Fruit fly (Drosophila melanogaster): Measurements from ENCODE around the gene GatC.

Gene GatC

DNA sequence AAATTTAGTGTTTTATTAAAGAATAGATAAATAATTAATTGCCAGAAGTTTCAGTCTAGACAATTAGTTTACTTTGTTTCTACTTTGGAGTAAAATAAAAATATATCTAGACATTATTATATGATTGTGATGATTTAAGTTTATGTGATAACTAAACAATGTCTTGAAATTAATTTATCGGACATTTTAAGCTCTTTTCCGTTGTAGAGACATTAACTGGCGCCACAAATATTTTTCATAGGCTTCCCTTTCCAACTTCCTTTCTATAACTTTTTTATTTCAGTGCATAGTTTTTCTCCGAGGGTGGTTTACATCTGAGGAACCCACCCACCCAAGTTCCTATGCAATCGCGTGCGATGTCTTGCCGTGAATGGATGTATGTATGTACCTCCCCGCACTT lies 43.8 kb upstream of the GatC start (continued):
- TF ChIP-seq CG3065 (GFP tag; optimal IDR thresholded peaks at IDR 0.05), result no peak
- no peak for TF ChIP-seq CHES-1-like (GFP tag; optimal IDR thresholded peaks at IDR 0.05)
- TF ChIP-seq hb (GFP tag; IDR thresholded peaks at IDR 0.05; ENCODE audit: partially characterized antibody), result no peak
- peak; percentile 60 for TF ChIP-seq CG14710 (tag; optimal IDR thresholded peaks at IDR 0.05)
- TF ChIP-seq hbn (GFP tag; IDR thresholded peaks at IDR 0.05; ENCODE audit: partially characterized antibody), result no peak
- TF ChIP-seq Ptx1 (GFP tag; IDR thresholded peaks at IDR 0.05), result 0 out of 2 replicates have a peak, but pooled peaks have one; percentile 11
- TF ChIP-seq tin (GFP tag; optimal IDR thresholded peaks at IDR 0.05), result no peak
- TF ChIP-seq sens-2 (GFP tag; IDR thresholded peaks at IDR 0.05), result no peak
- TF ChIP-seq TFAM (GFP tag; optimal IDR thresholded peaks at IDR 0.05), result no peak
- no peak for TF ChIP-seq Hmr (GFP tag; optimal IDR thresholded peaks at IDR 0.05)
- TF ChIP-seq CG11085 (GFP tag; IDR thresholded peaks at IDR 0.05), result no peak
- no peak for TF ChIP-seq CG7987 (GFP tag; optimal IDR thresholded peaks at IDR 0.05)
- no peak for TF ChIP-seq CG10147 (GFP tag; optimal IDR thresholded peaks at IDR 0.05)
- TF ChIP-seq CG15479 (GFP tag; optimal IDR thresholded peaks at IDR 0.05), result no peak
- no peak for TF ChIP-seq vfl (GFP tag; optimal IDR thresholded peaks at IDR 0.05)
- TF ChIP-seq CG17912 (GFP tag; optimal IDR thresholded peaks at IDR 0.05), result no peak
- TF ChIP-seq Dip2 (GFP tag; IDR thresholded peaks at IDR 0.05), result no peak
- no peak for TF ChIP-seq CG7928 (GFP tag; optimal IDR thresholded peaks at IDR 0.05)
- TF ChIP-seq da (GFP tag; optimal IDR thresholded peaks at IDR 0.05), result no peak
- TF ChIP-seq CG3281 (GFP tag; optimal IDR thresholded peaks at IDR 0.05), result no peak
- TF ChIP-seq slp2 (GFP tag; optimal IDR thresholded peaks at IDR 0.05), result no peak
- no peak for TF ChIP-seq CG8944 (GFP tag; optimal IDR thresholded peaks at IDR 0.05)
- TF ChIP-seq MBD-R2 (GFP tag; IDR thresholded peaks at IDR 0.05), result no peak
- TF ChIP-seq lov (optimal IDR thresholded peaks at IDR 0.05), result no peak
- no peak for TF ChIP-seq lov (GFP tag; IDR thresholded peaks at IDR 0.05)
- no peak for TF ChIP-seq unc-4 (GFP tag; IDR thresholded peaks at IDR 0.05; ENCODE audit: partially characterized antibody)
- no peak for TF ChIP-seq Antp (GFP tag; optimal IDR thresholded peaks at IDR 0.05)
- no peak for TF ChIP-seq CG12744 (GFP tag; optimal IDR thresholded peaks at IDR 0.05)
- no peak for TF ChIP-seq CG4854 (GFP tag; optimal IDR thresholded peaks at IDR 0.05)
- peak; percentile 37 for TF ChIP-seq PHDP (tag; optimal IDR thresholded peaks at IDR 0.05)
- TF ChIP-seq vvl (GFP tag; IDR thresholded peaks at IDR 0.05), result no peak
- peak; percentile 35 for TF ChIP-seq CG5245 (GFP tag; optimal IDR thresholded peaks at IDR 0.05)
- TF ChIP-seq lbe (GFP tag; optimal IDR thresholded peaks at IDR 0.05), result no peak
- TF ChIP-seq fu2 (GFP tag; optimal IDR thresholded peaks at IDR 0.05), result no peak
- no peak for TF ChIP-seq D (optimal IDR thresholded peaks at IDR 0.05)
- TF ChIP-seq D (GFP tag; optimal IDR thresholded peaks at IDR 0.05), result no peak
- no peak for TF ChIP-seq Mes4 (GFP tag; optimal IDR thresholded peaks at IDR 0.05)
- peak; percentile 12 for TF ChIP-seq CG17385 (GFP tag; optimal IDR thresholded peaks at IDR 0.05)
- peak; percentile 22; the same call in 1 of the 2 replicates for TF ChIP-seq lmd (GFP tag; IDR thresholded peaks at IDR 0.05)
- TF ChIP-seq CG4820 (GFP tag; optimal IDR thresholded peaks at IDR 0.05), result peak; percentile 26
- no peak for TF ChIP-seq Hr39 (optimal IDR thresholded peaks at IDR 0.05)
- TF ChIP-seq CG34224 (GFP tag; IDR thresholded peaks at IDR 0.05; ENCODE audit: partially characterized antibody), result no peak
- no peak for TF ChIP-seq CG13123 (GFP tag; optimal IDR thresholded peaks at IDR 0.05)
- TF ChIP-seq Max (GFP tag; optimal IDR thresholded peaks at IDR 0.05), result no peak
- TF ChIP-seq CG11398 (GFP tag; optimal IDR thresholded peaks at IDR 0.05), result no peak
- no peak for TF ChIP-seq CG15269 (tag; optimal IDR thresholded peaks at IDR 0.05)
- TF ChIP-seq dmrt99B (tag; optimal IDR thresholded peaks at IDR 0.05), result peak; percentile 63
- no peak for TF ChIP-seq CG3163 (GFP tag; optimal IDR thresholded peaks at IDR 0.05)
- TF ChIP-seq ap (GFP tag; IDR thresholded peaks at IDR 0.05), result no peak
- no peak for TF ChIP-seq CG7271 (tag; optimal IDR thresholded peaks at IDR 0.05)
- no peak for TF ChIP-seq CG2116 (GFP tag; optimal IDR thresholded peaks at IDR 0.05)
- TF ChIP-seq Dbx (GFP tag; IDR thresholded peaks at IDR 0.05), result no peak
- no peak for TF ChIP-seq corto (GFP tag; optimal IDR thresholded peaks at IDR 0.05)
